Fruit fly (Drosophila melanogaster) Kc167 (cell line): ENCODE measurements around the gene CG3527.

Source experiments
- h ChIP-seq: fragments of >200 bp; optimal IDR thresholded peaks from 3 replicates; lab custom pipeline; 2018; ENCODE audit warnings: missing external identifiers
- insv ChIP-seq: fragments of >200 bp; optimal IDR thresholded peaks from 3 replicates; lab custom pipeline; 2018; ENCODE audit warnings: missing external identifiers
- psq ChIP-seq: fragments of >200 bp; optimal IDR thresholded peaks from 2 replicates; lab custom pipeline; 2017; ENCODE audit warnings: missing external identifiers

- TF ChIP-seq psq (no peak), h (lab: Kevin White, UChicago) (no peak), insv (no peak)
Observed at dm6 chrX:4560182-4560845, 8.5 kb downstream of the CG3527 start.
